Fruit fly (Drosophila melanogaster): Measurements from ENCODE around the gene fne.

The fne gene

dm6 chrX:12919594-12919993 is 2.3 kb downstream of the fne start:
- no peak for TF ChIP-seq Myc (optimal IDR thresholded peaks at IDR 0.05)
- TF ChIP-seq foxo (GFP tag; optimal IDR thresholded peaks at IDR 0.05), result no peak
- no peak for TF ChIP-seq dsf (GFP tag; optimal IDR thresholded peaks at IDR 0.05; ENCODE audit: borderline replicate concordance)
- TF ChIP-seq Dfd (GFP tag; optimal IDR thresholded peaks at IDR 0.05), result no peak
- TF ChIP-seq Jra (GFP tag; optimal IDR thresholded peaks at IDR 0.05), result no peak
- no peak for TF ChIP-seq Abd-B (GFP tag; optimal IDR thresholded peaks at IDR 0.05)
- TF ChIP-seq Vsx2 (GFP tag; optimal IDR thresholded peaks at IDR 0.05; ENCODE audit: partially characterized antibody), result no peak
- no peak for TF ChIP-seq sv (GFP tag; optimal IDR thresholded peaks at IDR 0.05)
- TF ChIP-seq Dif (GFP tag; optimal IDR thresholded peaks at IDR 0.05; ENCODE audit: partially characterized antibody), result no peak
- TF ChIP-seq CrebA (GFP tag; optimal IDR thresholded peaks at IDR 0.05; ENCODE audit: borderline replicate concordance), result no peak
- TF ChIP-seq jim (GFP tag; optimal IDR thresholded peaks at IDR 0.05), result no peak
- TF ChIP-seq GATAd (GFP tag; optimal IDR thresholded peaks at IDR 0.05), result no peak
- TF ChIP-seq tai (GFP tag; optimal IDR thresholded peaks at IDR 0.05), result no peak
- TF ChIP-seq dl (GFP tag; optimal IDR thresholded peaks at IDR 0.05; ENCODE audit: insufficient read depth in 1 of 2, partially characterized antibody in 2 of 2), result no peak
- no peak for TF ChIP-seq Sp1 (GFP tag; optimal IDR thresholded peaks at IDR 0.05)
- TF ChIP-seq Hr78 (GFP tag; optimal IDR thresholded peaks at IDR 0.05), result no peak
- TF ChIP-seq fru (GFP tag; optimal IDR thresholded peaks at IDR 0.05), result no peak
- no peak for TF ChIP-seq pan (optimal IDR thresholded peaks at IDR 0.05)
- no peak for TF ChIP-seq woc (GFP tag; optimal IDR thresholded peaks at IDR 0.05)

DNA sequence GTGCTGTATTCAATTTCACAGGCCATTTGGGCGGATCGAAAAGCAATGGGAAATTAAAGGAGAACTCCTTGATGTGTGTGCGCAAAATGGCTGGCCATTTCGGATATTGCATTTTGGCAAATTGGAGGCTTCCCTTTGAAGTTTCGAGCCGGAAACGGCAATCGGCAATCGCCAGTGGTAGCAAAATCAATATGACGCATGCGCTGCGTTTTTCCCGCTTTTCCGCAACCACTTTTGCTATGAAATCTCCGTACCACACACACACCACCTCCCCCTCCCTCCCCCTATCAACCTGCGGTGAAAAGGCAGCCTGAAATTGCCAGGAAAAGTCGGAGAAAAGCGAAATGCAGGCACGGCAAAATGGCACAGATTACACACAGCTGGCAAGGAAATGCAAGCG is 5.1 kb downstream of the fne start:
- TF ChIP-seq sv (GFP tag; optimal IDR thresholded peaks at IDR 0.05), result no peak
- TF ChIP-seq Hr83 (GFP tag; optimal IDR thresholded peaks at IDR 0.05; ENCODE audit: poor library complexity, severe bottlenecking), result no peak
- no peak for TF ChIP-seq fru (GFP tag; optimal IDR thresholded peaks at IDR 0.05)

dm6 chrX:12923258-12923901 is 6.1 kb downstream of the fne start:
- TF ChIP-seq N (GFP tag; optimal IDR thresholded peaks at IDR 0.05) (no peak), jim (GFP tag; optimal IDR thresholded peaks at IDR 0.05) (no peak), CG9705 (GFP tag; optimal IDR thresholded peaks at IDR 0.05) (no peak), fru (GFP tag; optimal IDR thresholded peaks at IDR 0.05) (peak; percentile 56), GATAd (GFP tag; optimal IDR thresholded peaks at IDR 0.05) (no peak), dsf (GFP tag; optimal IDR thresholded peaks at IDR 0.05; ENCODE audit: borderline replicate concordance) (no peak), CrebA (GFP tag; optimal IDR thresholded peaks at IDR 0.05; ENCODE audit: borderline replicate concordance) (no peak), psq (GFP tag; optimal IDR thresholded peaks at IDR 0.05) (peak; percentile 35), Hnf4 (GFP tag; optimal IDR thresholded peaks at IDR 0.05) (no peak), ey (GFP tag; optimal IDR thresholded peaks at IDR 0.05) (peak; percentile 7), dmrt93B (GFP tag; optimal IDR thresholded peaks at IDR 0.05) (peak; percentile 36), pan (optimal IDR thresholded peaks at IDR 0.05) (no peak), Mio (GFP tag; optimal IDR thresholded peaks at IDR 0.05) (no peak), HLH106 (tag; optimal IDR thresholded peaks at IDR 0.05) (peak; percentile 26), br (GFP tag; optimal IDR thresholded peaks at IDR 0.05) (peak; percentile 21), Hr83 (GFP tag; optimal IDR thresholded peaks at IDR 0.05; ENCODE audit: poor library complexity, severe bottlenecking) (no peak), Abd-B (GFP tag; optimal IDR thresholded peaks at IDR 0.05) (no peak), dl (GFP tag; optimal IDR thresholded peaks at IDR 0.05; ENCODE audit: insufficient read depth in 1 of 2, partially characterized antibody in 2 of 2) (no peak), foxo (GFP tag; optimal IDR thresholded peaks at IDR 0.05) (peak in 1 of 2 experiments; percentile 39), Jra (GFP tag; optimal IDR thresholded peaks at IDR 0.05) (no peak), Dfd (GFP tag; optimal IDR thresholded peaks at IDR 0.05) (no peak), Sp1 (GFP tag; optimal IDR thresholded peaks at IDR 0.05) (peak; percentile 63), Rel (GFP tag; optimal IDR thresholded peaks at IDR 0.05) (no peak), Rel (tag; optimal IDR thresholded peaks at IDR 0.05) (no peak), sv (GFP tag; optimal IDR thresholded peaks at IDR 0.05) (no peak), lola (GFP tag; optimal IDR thresholded peaks at IDR 0.05) (no peak), Hr78 (GFP tag; optimal IDR thresholded peaks at IDR 0.05) (no peak), Vsx2 (GFP tag; optimal IDR thresholded peaks at IDR 0.05; ENCODE audit: partially characterized antibody) (no peak), Dif (GFP tag; optimal IDR thresholded peaks at IDR 0.05; ENCODE audit: partially characterized antibody) (no peak), rgr (GFP tag; optimal IDR thresholded peaks at IDR 0.05) (peak; percentile 6), sage (GFP tag; optimal IDR thresholded peaks at IDR 0.05) (no peak), tai (GFP tag; optimal IDR thresholded peaks at IDR 0.05) (no peak), Myc (optimal IDR thresholded peaks at IDR 0.05) (no peak), woc (GFP tag; optimal IDR thresholded peaks at IDR 0.05) (no peak), OdsH (GFP tag; optimal IDR thresholded peaks at IDR 0.05) (peak; percentile 8), h (GFP tag; optimal IDR thresholded peaks at IDR 0.05) (peak; percentile 37), brk (GFP tag; optimal IDR thresholded peaks at IDR 0.05) (no peak), usp (GFP tag; optimal IDR thresholded peaks at IDR 0.05) (no peak), CG32264 (GFP tag; optimal IDR thresholded peaks at IDR 0.05) (no peak)
